Fruit fly (Drosophila melanogaster) whole organism: Measurements from ENCODE around the gene CG43448.

Source experiments
- CG8478 ChIP-seq: fragments of >200 bp; optimal IDR thresholded peaks from 2 replicates; lab custom pipeline; 2018; ENCODE audit warnings: inconsistent platforms
- Dll ChIP-seq: fragments of >200 bp; optimal IDR thresholded peaks from 2 replicates; lab custom pipeline; 2017
- EcR ChIP-seq, 2 experiments: fragments of >200 bp; optimal IDR thresholded peaks; 2 replicates each; lab custom pipeline; 2017; ENCODE audit warnings: missing biosample characterization in 2 of 2, missing genetic modification characterization in 2 of 2, missing genetic modification reagents in 2 of 2
- pan ChIP-seq: fragments of >200 bp; optimal IDR thresholded peaks from 2 replicates; lab custom pipeline; 2017
- psq ChIP-seq: fragments of >200 bp; optimal IDR thresholded peaks from 2 replicates; lab custom pipeline; 2017
- usp ChIP-seq: fragments of >200 bp; optimal IDR thresholded peaks from 2 replicates; lab custom pipeline; 2017; ENCODE audit warnings: missing biosample characterization, missing genetic modification characterization, mixed read lengths

CG43448 gene

dm6 chr3R:30208766-30209484 is 28.6 kb downstream of the CG43448 start, which contains the start of gene RpS7:
Gene RpS7, minus strand, starts transcription at chr3R:30209020.
- TF ChIP-seq usp (GFP tag; lab: Kevin White, UChicago): no peak
- TF ChIP-seq CG8478 (lab: Kevin White, UChicago): no peak
- TF ChIP-seq pan (lab: Kevin White, UChicago): no peak
- TF ChIP-seq Dll (lab: Kevin White, UChicago): no peak
- TF ChIP-seq EcR (GFP tag; optimal IDR thresholded peaks at IDR 0.05; lab: Kevin White, UChicago): no peak
- no peak for TF ChIP-seq psq (lab: Kevin White, UChicago)

dm6 chr3R:30208011-30208410 is 29.5 kb downstream of the CG43448 start:
- TF ChIP-seq usp (GFP tag; lab: Kevin White, UChicago) (no peak), psq (lab: Kevin White, UChicago) (no peak), EcR (GFP tag; optimal IDR thresholded peaks at IDR 0.05; lab: Kevin White, UChicago) (no peak), pan (lab: Kevin White, UChicago) (no peak), CG8478 (lab: Kevin White, UChicago) (no peak), Dll (lab: Kevin White, UChicago) (no peak)

dm6 chr3R:30205946-30206345 is 31.6 kb downstream of the CG43448 start:
- TF ChIP-seq usp (GFP tag; lab: Kevin White, UChicago) (no peak), psq (lab: Kevin White, UChicago) (no peak), CG8478 (lab: Kevin White, UChicago) (no peak), pan (lab: Kevin White, UChicago) (no peak), Dll (lab: Kevin White, UChicago) (no peak), EcR (GFP tag; optimal IDR thresholded peaks at IDR 0.05; lab: Kevin White, UChicago) (no peak)

DNA sequence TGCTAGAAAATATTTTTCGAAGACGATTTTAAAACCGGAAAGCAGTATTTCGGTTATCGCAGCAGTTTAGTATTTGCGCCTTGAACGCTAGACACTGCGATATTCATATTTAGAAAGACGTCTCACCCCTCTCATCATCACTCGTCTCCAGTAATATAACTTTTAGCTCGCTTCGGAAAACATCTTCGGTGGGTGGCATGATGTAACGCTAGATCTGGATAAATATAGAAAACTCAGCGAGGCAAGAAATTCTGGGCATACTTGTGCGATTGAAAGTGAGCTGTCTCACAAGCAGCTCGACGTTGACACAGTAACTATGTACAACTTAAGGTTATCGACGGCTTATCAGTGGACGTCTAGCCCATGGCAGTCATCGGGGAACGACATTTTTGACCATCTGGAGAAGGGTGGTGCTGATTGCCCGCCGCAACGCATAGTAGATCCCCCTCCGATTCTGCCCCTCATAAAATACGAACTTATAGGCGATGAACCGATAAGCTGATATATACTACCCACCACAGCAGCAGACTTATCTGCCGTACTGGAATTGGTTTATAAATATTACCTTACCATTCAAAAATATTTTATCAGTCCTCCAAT is 33.4 kb downstream of the CG43448 start:
- no peak for TF ChIP-seq EcR (GFP tag; optimal IDR thresholded peaks at IDR 0.05; lab: Kevin White, UChicago)
- no peak for TF ChIP-seq psq (lab: Kevin White, UChicago)
- TF ChIP-seq usp (GFP tag; lab: Kevin White, UChicago): no peak
- TF ChIP-seq pan (lab: Kevin White, UChicago): no peak
- TF ChIP-seq Dll (lab: Kevin White, UChicago): no peak
- no peak for TF ChIP-seq CG8478 (lab: Kevin White, UChicago)

dm6 chr3R:30203104-30203986 is 34.2 kb downstream of the CG43448 start:
- no peak for TF ChIP-seq usp (GFP tag; lab: Kevin White, UChicago)
- TF ChIP-seq Dll (lab: Kevin White, UChicago): no peak
- TF ChIP-seq pan (lab: Kevin White, UChicago): no peak
- TF ChIP-seq psq (lab: Kevin White, UChicago): no peak
- no peak for TF ChIP-seq CG8478 (lab: Kevin White, UChicago)
- TF ChIP-seq EcR (GFP tag; optimal IDR thresholded peaks at IDR 0.05; lab: Kevin White, UChicago): no peak

dm6 chr3R:30202898-30203103 is 34.7 kb downstream of the CG43448 start, which contains the start of gene CG9743:
Gene CG9743, minus strand, starts transcription at chr3R:30202998.
- no peak for TF ChIP-seq EcR (GFP tag; optimal IDR thresholded peaks at IDR 0.05; lab: Kevin White, UChicago)
- TF ChIP-seq pan (lab: Kevin White, UChicago): no peak
- TF ChIP-seq psq (lab: Kevin White, UChicago): no peak
- no peak for TF ChIP-seq usp (GFP tag; lab: Kevin White, UChicago)
- TF ChIP-seq CG8478 (lab: Kevin White, UChicago): no peak
- TF ChIP-seq Dll (lab: Kevin White, UChicago): no peak

- TF ChIP-seq Dll (lab: Kevin White, UChicago) (no peak), EcR (GFP tag; optimal IDR thresholded peaks at IDR 0.05; lab: Kevin White, UChicago) (no peak), pan (lab: Kevin White, UChicago) (no peak), psq (lab: Kevin White, UChicago) (no peak), usp (GFP tag; lab: Kevin White, UChicago) (no peak)
Observed at dm6 chr3R:30201064-30201463, 36.5 kb downstream of the CG43448 start.

- no peak for TF ChIP-seq Dll (lab: Kevin White, UChicago)
- no peak for TF ChIP-seq psq (lab: Kevin White, UChicago)
- no peak for TF ChIP-seq EcR (GFP tag; optimal IDR thresholded peaks at IDR 0.05; lab: Kevin White, UChicago)
- no peak for TF ChIP-seq usp (GFP tag; lab: Kevin White, UChicago)
- no peak for TF ChIP-seq pan (lab: Kevin White, UChicago)
- no peak for TF ChIP-seq CG8478 (lab: Kevin White, UChicago)
Observed at dm6 chr3R:30200091-30200698, 37.3 kb downstream of the CG43448 start.

DNA sequence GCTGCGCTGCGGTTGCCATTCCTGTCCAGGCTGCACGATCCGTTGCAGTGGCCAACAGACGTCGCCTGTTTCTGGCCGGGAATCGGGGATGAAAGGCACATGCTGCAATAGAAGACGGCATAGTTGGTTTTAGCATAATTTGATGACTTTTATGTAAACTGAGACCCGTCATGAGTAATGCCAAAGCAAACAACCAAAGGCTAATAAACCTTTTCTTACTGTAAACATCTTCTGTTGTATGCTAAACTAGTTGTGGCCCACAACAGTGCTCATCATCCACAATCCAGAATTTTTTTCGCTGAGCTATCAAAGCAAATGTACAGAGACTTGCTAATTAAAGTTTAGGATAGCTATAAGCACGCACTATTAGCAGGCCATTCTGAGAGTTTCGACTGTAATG is 38.7 kb downstream of the CG43448 start:
- TF ChIP-seq Dll (lab: Kevin White, UChicago) (no peak), EcR (GFP tag; optimal IDR thresholded peaks at IDR 0.05; lab: Kevin White, UChicago) (no peak), pan (lab: Kevin White, UChicago) (no peak), usp (GFP tag; lab: Kevin White, UChicago) (no peak), psq (lab: Kevin White, UChicago) (no peak), CG8478 (lab: Kevin White, UChicago) (no peak)

DNA sequence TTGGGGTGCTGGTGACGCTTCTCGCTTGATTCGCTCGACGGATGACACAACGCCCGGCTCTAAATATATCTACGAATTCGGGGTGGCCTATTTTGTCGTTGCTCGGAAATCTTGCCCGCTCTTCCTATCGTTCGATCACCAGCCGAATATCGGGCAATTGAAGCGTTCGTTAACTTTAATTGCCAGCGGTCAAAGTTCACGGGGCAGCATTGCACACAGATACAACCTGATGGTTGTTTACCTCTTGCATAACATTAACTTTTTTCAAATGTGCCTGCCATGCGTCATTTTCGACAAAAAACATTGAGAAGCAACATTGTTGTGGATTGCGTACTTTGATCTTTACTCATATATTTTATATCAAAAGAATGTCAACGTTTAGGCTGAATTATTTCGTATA is 39.7 kb downstream of the CG43448 start:
- no peak for TF ChIP-seq psq (lab: Kevin White, UChicago)
- no peak for TF ChIP-seq CG8478 (lab: Kevin White, UChicago)
- TF ChIP-seq pan (lab: Kevin White, UChicago): no peak
- no peak for TF ChIP-seq EcR (GFP tag; optimal IDR thresholded peaks at IDR 0.05; lab: Kevin White, UChicago)
- TF ChIP-seq usp (GFP tag; lab: Kevin White, UChicago): no peak
- TF ChIP-seq Dll (lab: Kevin White, UChicago): no peak
